Worm (Caenorhabditis elegans) whole organism, L4 larva: ENCODE measurements around the gene unc-116.

Experiments used
- R02D3.7 ChIP-seq: fragments of 150-350 bp; sonication (generic microtip); optimal IDR thresholded peaks from 3 replicates; lab custom pipeline; 2014; ENCODE audit warnings: missing biosample characterization, missing genetic modification characterization
- ama-1 ChIP-seq: fragments of 150-350 bp; optimal IDR thresholded peaks from 2 replicates; lab custom pipeline; 2014; ENCODE audit warnings: inconsistent platforms, mixed read lengths
- cey-2 ChIP-seq: sonication (generic microtip); optimal IDR thresholded peaks from 3 replicates; lab custom pipeline; 2017; ENCODE audit warnings: missing genetic modification characterization, mild to moderate bottlenecking, missing compliant biosample characterization, antibody characterized with exemption, borderline replicate concordance; ENCODE audit not compliant: insufficient read depth
- daf-12 ChIP-seq: fragments of 150-350 bp; optimal IDR thresholded peaks from 2 replicates; lab custom pipeline; 2014; ENCODE audit warnings: missing biosample characterization, missing genetic modification reagents, missing genetic modification characterization
- lin-13 ChIP-seq: fragments of 150-350 bp; optimal IDR thresholded peaks from 2 replicates; lab custom pipeline; 2014; ENCODE audit warnings: missing biosample characterization, missing genetic modification reagents, missing genetic modification characterization
- mep-1 ChIP-seq: fragments of 150-350 bp; sonication (generic microtip); optimal IDR thresholded peaks from 3 replicates; lab custom pipeline; 2014; ENCODE audit warnings: missing biosample characterization, missing genetic modification characterization
- nhr-28 ChIP-seq: fragments of 150-350 bp; optimal IDR thresholded peaks from 2 replicates; lab custom pipeline; 2014; ENCODE audit warnings: missing biosample characterization, missing genetic modification characterization
- nhr-77 ChIP-seq: fragments of 150-350 bp; optimal IDR thresholded peaks from 2 replicates; lab custom pipeline; 2014; ENCODE audit warnings: missing biosample characterization, missing genetic modification characterization
- zip-11 ChIP-seq: fragments of 200-800 bp; sonication (Bioruptor generic); IDR thresholded peaks from 2 replicates; pipeline ENCODE4 v1.3.6; 2022; ENCODE audit warnings: missing genetic modification characterization, missing compliant biosample characterization

- TF ChIP-seq R02D3.7 (no peak), lin-13 (GFP tag; lab: Kevin White, UChicago) (no peak), nhr-77 (no peak), cey-2 (tag; lab: Kevin White, UChicago) (no peak), nhr-28 (tag; lab: Kevin White, UChicago) (no peak), daf-12 (tag; lab: Kevin White, UChicago) (no peak), mep-1 (tag; lab: Kevin White, UChicago) (no peak), ama-1 (lab: Kevin White, UChicago) (no peak), zip-11 (no peak)
These were observed 47.7 kb upstream of the unc-116 start for ce11 chrIII:8402633-8403032.
